Worm (Caenorhabditis elegans) whole organism, L4 larva: Measurements from ENCODE around the gene lsy-27.

Source experiments
- F26F4.8 ChIP-seq: fragments of 200-800 bp; sonication (Bioruptor generic); conservative IDR thresholded peaks from 2 replicates; pipeline ENCODE4 v1.3.6; 2022; ENCODE audit warnings: missing genetic modification characterization, missing compliant biosample characterization
- F44E2.7 ChIP-seq: fragments of 200-800 bp; sonication (Bioruptor generic); IDR thresholded peaks from 2 replicates; pipeline ENCODE4 v2.1.2; 2022; ENCODE audit warnings: missing genetic modification characterization, missing compliant biosample characterization
- Y48G9A.11 ChIP-seq: fragments of 200-800 bp; sonication (Bioruptor generic); IDR thresholded peaks from 2 replicates; pipeline ENCODE4 v1.3.6; 2022; ENCODE audit warnings: missing genetic modification reagents, missing genetic modification characterization, missing compliant biosample characterization
- Y5F2A.4 ChIP-seq: fragments of 200-800 bp; sonication (Bioruptor generic); optimal IDR thresholded peaks from 2 replicates; lab custom pipeline; 2018; ENCODE audit warnings: mild to moderate bottlenecking, missing genetic modification characterization, missing compliant biosample characterization
- aha-1 ChIP-seq: fragments of 150-350 bp; peaks from one replicate; lab custom pipeline; 2014; ENCODE audit warnings: missing biosample characterization, missing genetic modification characterization
- ama-1 ChIP-seq: fragments of 150-350 bp; optimal IDR thresholded peaks from 2 replicates; lab custom pipeline; 2014; ENCODE audit warnings: inconsistent platforms, mixed read lengths
- arid-1 ChIP-seq: fragments of 200-800 bp; sonication (Bioruptor generic); conservative IDR thresholded peaks from 2 replicates; pipeline ENCODE4 v1.3.6; 2022; ENCODE audit warnings: missing genetic modification reagents, missing genetic modification characterization, missing compliant biosample characterization
- ceh-20 ChIP-seq: fragments of 200-800 bp; sonication (Bioruptor generic); IDR thresholded peaks from 2 replicates; pipeline ENCODE4 v1.3.6; 2022; ENCODE audit warnings: missing genetic modification reagents, missing genetic modification characterization, missing compliant biosample characterization
- ceh-28 ChIP-seq: fragments of 150-350 bp; optimal IDR thresholded peaks from 2 replicates; lab custom pipeline; 2014; ENCODE audit warnings: missing biosample characterization, missing genetic modification reagents, missing genetic modification characterization
- daf-16 ChIP-seq, 3 experiments: sonication (generic microtip); optimal IDR thresholded peaks; 2 replicates each; lab custom pipeline; 2016 to 2017; ENCODE audit warnings: missing genetic modification characterization in 3 of 3, missing genetic modification reagents in 3 of 3, mild to moderate bottlenecking in 2 of 3, missing compliant biosample characterization in 2 of 3, missing biosample characterization in 1 of 3, moderate library complexity in 1 of 3
- daf-8 ChIP-seq: fragments of 200-800 bp; sonication (Bioruptor generic); IDR thresholded peaks from 2 replicates; pipeline ENCODE4 v1.3.6; 2022; ENCODE audit warnings: missing genetic modification characterization, missing compliant biosample characterization
- dmd-6 ChIP-seq: fragments of 200-800 bp; sonication (Bioruptor generic); IDR thresholded peaks from 2 replicates; pipeline ENCODE4 v1.3.6; 2022; ENCODE audit warnings: missing genetic modification reagents, missing genetic modification characterization, missing compliant biosample characterization
- duxl-1 ChIP-seq: sonication (generic microtip); optimal IDR thresholded peaks from 2 replicates; lab custom pipeline; 2016; ENCODE audit warnings: mild to moderate bottlenecking, missing genetic modification characterization, moderate library complexity, missing compliant biosample characterization; ENCODE audit not compliant: poor library complexity
- dve-1 ChIP-seq: sonication (generic microtip); optimal IDR thresholded peaks from 2 replicates; lab custom pipeline; 2017; ENCODE audit warnings: antibody characterized with exemption, mild to moderate bottlenecking, missing genetic modification characterization, missing compliant biosample characterization; ENCODE audit not compliant: insufficient read depth
- egl-43 ChIP-seq: fragments of 200-800 bp; sonication (Bioruptor generic); IDR thresholded peaks from 2 replicates; pipeline ENCODE4 v1.3.6; 2022; ENCODE audit warnings: missing genetic modification reagents, missing genetic modification characterization, missing compliant biosample characterization
- hmg-1.1 ChIP-seq: fragments of 200-800 bp; sonication (Bioruptor generic); IDR thresholded peaks from 2 replicates; pipeline ENCODE4 v1.3.6; 2022; ENCODE audit warnings: missing genetic modification reagents, missing genetic modification characterization, missing compliant biosample characterization
- lim-7 ChIP-seq: fragments of 200-800 bp; sonication (Bioruptor generic); IDR thresholded peaks from 2 replicates; pipeline ENCODE4 v1.3.6; 2022; ENCODE audit warnings: missing genetic modification characterization, missing compliant biosample characterization
- lin-1 ChIP-seq: fragments of 200-800 bp; sonication (Bioruptor generic); IDR thresholded peaks from 2 replicates; pipeline ENCODE4 v1.3.6; 2022; ENCODE audit warnings: missing genetic modification reagents, missing genetic modification characterization, missing compliant biosample characterization
- lin-15B ChIP-seq: fragments of 150-350 bp; sonication (generic microtip); optimal IDR thresholded peaks from 3 replicates; lab custom pipeline; 2014; ENCODE audit warnings: missing biosample characterization, missing genetic modification characterization
- lin-29 ChIP-seq: fragments of 200-800 bp; sonication (Bioruptor generic); IDR thresholded peaks from 2 replicates; pipeline ENCODE4 v1.3.6; 2022; ENCODE audit warnings: missing genetic modification reagents, missing genetic modification characterization, missing compliant biosample characterization
- lin-38 ChIP-seq: fragments of 200-800 bp; sonication (Bioruptor generic); IDR thresholded peaks from 2 replicates; pipeline ENCODE4 v1.3.6; 2022; ENCODE audit warnings: missing genetic modification reagents, missing genetic modification characterization, missing compliant biosample characterization
- mdl-1 ChIP-seq, 2 experiments: fragments of 150-350 bp in 1 of 2; sonication (generic microtip) in 1 of 2; optimal IDR thresholded peaks; 2 replicates each; lab custom pipeline; 2014 to 2017; ENCODE audit warnings: missing biosample characterization in 2 of 2, missing genetic modification characterization in 2 of 2
- mxl-3 ChIP-seq: fragments of 200-800 bp; sonication (Bioruptor generic); optimal IDR thresholded peaks from 2 replicates; lab custom pipeline; 2018; ENCODE audit warnings: mild to moderate bottlenecking, missing genetic modification characterization, missing compliant biosample characterization
- nhr-28 ChIP-seq: fragments of 150-350 bp; optimal IDR thresholded peaks from 2 replicates; lab custom pipeline; 2014; ENCODE audit warnings: missing biosample characterization, missing genetic modification characterization
- nhr-42 ChIP-seq: fragments of 200-800 bp; sonication (Bioruptor generic); IDR thresholded peaks from 2 replicates; pipeline ENCODE4 v1.3.6; 2022; ENCODE audit warnings: missing genetic modification characterization, missing compliant biosample characterization
- pqm-1 ChIP-seq: sonication (generic microtip); optimal IDR thresholded peaks from 2 replicates; lab custom pipeline; 2017; ENCODE audit warnings: missing biosample characterization, missing genetic modification characterization
- saeg-2 ChIP-seq: fragments of 200-800 bp; sonication (Bioruptor generic); IDR thresholded peaks from 2 replicates; pipeline ENCODE4 v1.3.6; 2022; ENCODE audit warnings: missing genetic modification reagents, missing genetic modification characterization, missing compliant biosample characterization
- set-16 ChIP-seq: fragments of 200-800 bp; sonication (Bioruptor generic); IDR thresholded peaks from 2 replicates; pipeline ENCODE4 v1.3.6; 2022; ENCODE audit warnings: missing genetic modification reagents, missing genetic modification characterization, missing compliant biosample characterization
- skn-1 ChIP-seq: fragments of 150-350 bp; optimal IDR thresholded peaks from 2 replicates; lab custom pipeline; 2014; ENCODE audit warnings: missing biosample characterization, missing genetic modification characterization
- snpc-1.2 ChIP-seq: fragments of 200-800 bp; sonication (Bioruptor generic); IDR thresholded peaks from 2 replicates; pipeline ENCODE4 v1.3.6; 2022; ENCODE audit warnings: missing genetic modification reagents, missing genetic modification characterization, missing compliant biosample characterization
- spr-3 ChIP-seq: fragments of 200-800 bp; sonication (Bioruptor generic); optimal IDR thresholded peaks from 2 replicates; lab custom pipeline; 2018; ENCODE audit warnings: mild to moderate bottlenecking, missing genetic modification characterization, missing compliant biosample characterization
- unc-39 ChIP-seq: sonication (generic microtip); optimal IDR thresholded peaks from 2 replicates; lab custom pipeline; 2017; ENCODE audit warnings: missing biosample characterization, missing genetic modification characterization
- unc-62 ChIP-seq, 3 experiments: fragments of 150-350 bp in 1 of 3; sonication (generic microtip); optimal IDR thresholded peaks in 2 of 3; peaks in 1 of 3; 1 replicate in 1 of 3; 2 replicates in 2 of 3; lab custom pipeline; 2014 to 2017; ENCODE audit warnings: missing biosample characterization in 3 of 3, missing genetic modification characterization in 3 of 3, missing genetic modification reagents in 3 of 3, missing genotype in 1 of 3
- ztf-7 ChIP-seq: fragments of 150-350 bp; optimal IDR thresholded peaks from 2 replicates; lab custom pipeline; 2014; ENCODE audit warnings: missing biosample characterization, missing genetic modification characterization

Gene lsy-27

DNA sequence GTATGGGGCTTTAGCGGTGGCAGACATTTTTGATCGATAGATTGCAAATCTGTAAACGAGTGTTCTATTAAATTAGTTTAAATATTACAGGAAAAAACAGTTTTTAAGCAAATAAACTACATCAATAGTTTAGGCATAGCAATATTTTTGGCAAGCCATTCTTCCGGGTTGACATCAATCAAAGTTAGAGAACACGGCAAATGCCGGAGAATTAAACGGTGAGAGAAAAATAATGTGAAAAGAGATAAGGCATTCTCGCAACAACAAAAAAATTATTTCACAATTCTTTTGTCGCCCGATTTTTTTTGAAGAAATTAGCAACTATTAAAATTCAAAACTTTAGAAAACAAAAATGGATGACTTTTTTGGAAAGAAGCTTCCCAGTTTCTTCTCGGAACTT, 5.1 kb downstream of the lsy-27 start, which contains the start of the genes fbxa-188 and fbxa-189:
fbxa-188 (minus strand) TSS at position 51 of the 400 bp plus-strand sequence.
fbxa-189 (plus strand) TSS at position 339 of the 400 bp plus-strand sequence.
- TF ChIP-seq daf-16 (GFP tag; optimal IDR thresholded peaks at IDR 0.05; lab: Kevin White, UChicago) = no peak
- TF ChIP-seq daf-16 (tag; optimal IDR thresholded peaks at IDR 0.05; lab: Kevin White, UChicago) = peak; percentile 69
- TF ChIP-seq mxl-3 (GFP tag; lab: Kevin White, UChicago) = no peak
- TF ChIP-seq pqm-1 (tag; lab: Kevin White, UChicago) = peak; percentile 56
- TF ChIP-seq nhr-28 (tag; lab: Kevin White, UChicago) = peak; percentile 40
- no peak for TF ChIP-seq lin-1 (GFP tag; lab: Robert Waterston, UW)
- TF ChIP-seq dve-1 = peak; percentile 12
- TF ChIP-seq dmd-6 (GFP tag; lab: Robert Waterston, UW) = peak; percentile 10; the same call in 1 of the 2 replicates
- TF ChIP-seq duxl-1 (tag; lab: Kevin White, UChicago) = peak; percentile 56

DNA sequence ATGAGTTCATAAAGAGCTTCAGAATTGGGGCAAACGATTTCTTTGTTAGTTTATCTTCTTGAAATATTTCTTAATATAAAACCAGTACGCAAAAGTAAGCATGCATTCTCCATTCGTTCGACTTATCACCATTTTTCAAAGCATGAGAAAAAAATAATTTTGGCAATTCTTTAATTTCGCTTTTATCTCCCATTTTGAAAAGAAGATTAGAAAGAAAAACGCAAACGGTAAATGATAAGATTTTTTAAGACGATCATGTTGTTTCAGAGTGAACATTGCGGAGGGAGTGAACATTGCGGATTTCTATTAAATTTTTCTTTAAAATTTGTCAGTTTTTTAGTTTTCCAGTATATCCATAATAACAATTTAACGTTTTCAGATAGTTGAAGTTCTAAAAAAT, 10.6 kb downstream of the lsy-27 start:
- TF ChIP-seq F44E2.7 (GFP tag; lab: Robert Waterston, UW) = no peak
- TF ChIP-seq hmg-1.1 (GFP tag; lab: Robert Waterston, UW) = no peak
- no peak for TF ChIP-seq unc-39 (tag; lab: Kevin White, UChicago)

- TF ChIP-seq lin-15B (no peak), F44E2.7 (GFP tag; lab: Robert Waterston, UW) (no peak), ceh-28 (tag; lab: Kevin White, UChicago) (no peak), Y5F2A.4 (GFP tag; lab: Kevin White, UChicago) (no peak), ceh-20 (no peak), duxl-1 (tag; lab: Kevin White, UChicago) (no peak), arid-1 (GFP tag; lab: Robert Waterston, UW) (no peak), lin-29 (no peak), unc-62 (GFP tag; optimal IDR thresholded peaks at IDR 0.05 in 1 of 2; lab: Kevin White, UChicago) (no peak), unc-62 (tag; optimal IDR thresholded peaks at IDR 0.05; lab: Kevin White, UChicago) (no peak), F26F4.8 (GFP tag; lab: Robert Waterston, UW) (no peak), dve-1 (no peak)
Measured at ce11 chrV:17331340-17331739, 18.7 kb downstream of the lsy-27 start, which contains the start of gene fbxa-185. fbxa-185 (plus strand) TSS chrV:17331640.

DNA sequence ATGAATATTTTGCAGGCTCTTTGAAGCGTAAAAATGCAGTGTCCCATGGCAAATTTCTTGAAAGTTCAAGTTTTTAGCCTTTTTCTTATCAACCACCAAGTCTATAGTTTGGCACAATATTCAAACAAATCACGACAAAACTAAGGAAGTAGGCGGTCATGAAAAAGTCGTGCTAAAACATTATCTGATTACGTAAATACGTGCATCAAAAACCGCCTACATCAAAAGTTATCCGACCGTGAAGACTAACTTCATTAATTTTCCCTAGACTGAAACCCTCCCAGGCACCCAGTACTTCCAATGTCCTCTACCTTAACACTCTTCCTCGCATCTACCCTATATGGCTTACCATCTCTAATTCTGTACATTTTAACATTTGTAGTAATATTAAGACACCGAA, 21.5 kb downstream of the lsy-27 start, which contains the start of gene srg-44:
srg-44 (plus strand) TSS at position 301 of the 400 bp plus-strand sequence.
- peak; percentile 17 for TF ChIP-seq aha-1 (tag; lab: Kevin White, UChicago)
- TF ChIP-seq daf-8 (GFP tag; lab: Robert Waterston, UW) = no peak

ce11 chrV:17327867-17328266, 22.1 kb downstream of the lsy-27 start, which contains the start of gene sdz-16:
sdz-16 (minus strand) TSS chrV:17327967.
- no peak for TF ChIP-seq dmd-6 (GFP tag; lab: Robert Waterston, UW)
- TF ChIP-seq spr-3 (GFP tag; lab: Kevin White, UChicago) = no peak
- no peak for TF ChIP-seq ztf-7 (tag; lab: Kevin White, UChicago)
- no peak for TF ChIP-seq nhr-42
- TF ChIP-seq saeg-2 (GFP tag; lab: Robert Waterston, UW) = no peak
- TF ChIP-seq Y48G9A.11 (GFP tag; lab: Robert Waterston, UW) = no peak
- no peak for TF ChIP-seq skn-1 (tag; lab: Kevin White, UChicago)
- TF ChIP-seq mdl-1 (tag; optimal IDR thresholded peaks at IDR 0.05; lab: Kevin White, UChicago) = no peak
- TF ChIP-seq lim-7 (GFP tag; lab: Robert Waterston, UW) = no peak

DNA sequence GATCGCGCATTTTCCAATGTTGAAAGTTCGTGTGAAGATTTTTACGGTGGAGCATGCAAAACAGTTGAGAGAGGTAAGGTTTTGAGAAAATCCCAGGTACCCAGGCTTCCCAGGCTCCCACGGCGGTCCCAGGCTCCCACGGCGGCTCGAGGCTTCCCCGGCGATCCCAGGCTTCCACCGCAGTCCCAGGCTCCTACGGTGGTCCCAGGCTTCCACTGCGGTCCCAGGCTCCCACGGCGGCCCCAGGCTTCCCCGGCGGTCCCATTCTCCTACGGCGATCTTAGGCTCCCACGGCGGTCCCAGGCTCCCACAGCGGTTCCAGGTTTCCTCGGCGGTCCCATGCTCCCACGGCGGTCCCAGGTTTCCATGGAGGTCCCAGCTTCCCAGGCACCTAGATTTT, 26.1 kb downstream of the lsy-27 start:
- no peak for TF ChIP-seq ama-1 (lab: Kevin White, UChicago)
- 0 out of 2 replicates have a peak, but pooled peaks have one; percentile 45 for TF ChIP-seq egl-43
- no peak for TF ChIP-seq lin-38 (GFP tag; lab: Robert Waterston, UW)
- no peak for TF ChIP-seq snpc-1.2 (GFP tag; lab: Robert Waterston, UW)
- TF ChIP-seq ceh-28 (tag; lab: Kevin White, UChicago) = no peak
- TF ChIP-seq set-16 (GFP tag; lab: Robert Waterston, UW) = peak; percentile 99
- TF ChIP-seq, all 104 proteins: peak for 2
